Fruit fly (Drosophila melanogaster) whole organism, embryonic: ENCODE results near the gene lectin-37Db.
A peak's percentile ranks its signal among the peaks of the same experiment; 100 is the strongest.

Source experiments
- Atf6 ChIP-seq: fragments of 200-800 bp; sonication (Bioruptor generic); IDR thresholded peaks from 2 replicates; pipeline ENCODE4 v1.3.6; 2022; ENCODE audit warnings: missing biosample characterization, missing genetic modification characterization
- Awh ChIP-seq: fragments of 200-800 bp; sonication (Bioruptor generic); IDR thresholded peaks from 2 replicates; pipeline ENCODE4, ENCODE4 v1.3.6; 2022; ENCODE audit warnings: missing biosample characterization, missing genetic modification characterization
- Blimp-1 ChIP-seq: fragments of 200-800 bp; sonication (Bioruptor generic); optimal IDR thresholded peaks from 3 replicates; lab custom pipeline; 2018; ENCODE audit warnings: missing biosample characterization, missing genetic modification characterization, mild to moderate bottlenecking, moderate library complexity, missing genetic modification reagents
- CG10147 ChIP-seq: fragments of 200-800 bp; sonication (Bioruptor generic); optimal IDR thresholded peaks from 2 replicates; lab custom pipeline; 2019; ENCODE audit warnings: missing biosample characterization, mild to moderate bottlenecking, missing genetic modification characterization, moderate library complexity
- CG11723 ChIP-seq: fragments of 200-800 bp; sonication (Bioruptor generic); optimal IDR thresholded peaks from 2 replicates; lab custom pipeline; 2017; ENCODE audit warnings: missing biosample characterization, mild to moderate bottlenecking, missing genetic modification characterization
- CG12942 ChIP-seq: fragments of 200-800 bp; sonication (Bioruptor generic); optimal IDR thresholded peaks from 3 replicates; lab custom pipeline; 2016; ENCODE audit warnings: missing biosample characterization, missing genetic modification characterization
- CG13287 ChIP-seq: fragments of 200-800 bp; sonication (Bioruptor generic); IDR thresholded peaks from 2 replicates; pipeline ENCODE4 v1.3.6; 2022; ENCODE audit warnings: missing biosample characterization, missing genetic modification characterization; ENCODE audit not compliant: partially characterized antibody
- CG13624 ChIP-seq: fragments of 200-800 bp; sonication (Bioruptor generic); optimal IDR thresholded peaks from 2 replicates; lab custom pipeline; 2016; ENCODE audit warnings: missing biosample characterization, missing genetic modification characterization
- CG15269 ChIP-seq: fragments of 200-800 bp; sonication (Bioruptor generic); optimal IDR thresholded peaks from 2 replicates; lab custom pipeline; 2018; ENCODE audit warnings: missing biosample characterization, mild to moderate bottlenecking, missing genetic modification characterization, moderate library complexity
- CG18011 ChIP-seq: fragments of 200-800 bp; sonication (Bioruptor generic); optimal IDR thresholded peaks from 2 replicates; lab custom pipeline; 2017; ENCODE audit warnings: missing biosample characterization, missing genetic modification characterization, mild to moderate bottlenecking, moderate library complexity, missing genotype
- CG31388 ChIP-seq: fragments of 200-800 bp; sonication (Bioruptor generic); optimal IDR thresholded peaks from 2 replicates; lab custom pipeline; 2016; ENCODE audit warnings: missing biosample characterization, missing genetic modification characterization
- CG3407 ChIP-seq: fragments of 200-800 bp; sonication (Bioruptor generic); optimal IDR thresholded peaks from 2 replicates; lab custom pipeline; 2018; ENCODE audit warnings: missing biosample characterization, mild to moderate bottlenecking, missing genetic modification characterization
- CG6791 ChIP-seq: fragments of 200-800 bp; sonication (Bioruptor generic); IDR thresholded peaks from 3 replicates; pipeline ENCODE4 v1.3.6; 2022; ENCODE audit warnings: missing biosample characterization, missing genetic modification characterization; ENCODE audit not compliant: partially characterized antibody
- CG8478 ChIP-seq: fragments of >200 bp; optimal IDR thresholded peaks from 2 replicates; lab custom pipeline; 2018
- Dbx ChIP-seq: fragments of 200-800 bp; sonication (Bioruptor generic); IDR thresholded peaks from 3 replicates; pipeline ENCODE4 v1.3.6; 2022; ENCODE audit warnings: missing biosample characterization, missing genetic modification characterization
- Dip3 ChIP-seq: fragments of 200-800 bp; sonication (Bioruptor generic); optimal IDR thresholded peaks from 3 replicates; lab custom pipeline; 2016; ENCODE audit warnings: missing biosample characterization, missing genetic modification characterization
- GATAe ChIP-seq: fragments of 200-800 bp; sonication (Bioruptor generic); conservative IDR thresholded peaks from 2 replicates; pipeline ENCODE4 v1.3.6; 2022; ENCODE audit warnings: missing biosample characterization, missing genetic modification characterization
- HLH4C ChIP-seq: fragments of 200-800 bp; sonication (Bioruptor generic); IDR thresholded peaks from 3 replicates; pipeline ENCODE4 v1.3.6; 2022; ENCODE audit warnings: missing biosample characterization, missing genetic modification characterization; ENCODE audit not compliant: partially characterized antibody
- Hmx ChIP-seq: fragments of 200-800 bp; sonication (Bioruptor generic); optimal IDR thresholded peaks from 2 replicates; lab custom pipeline; 2016; ENCODE audit warnings: missing biosample characterization, missing genetic modification characterization
- Hr39 ChIP-seq: fragments of >200 bp; optimal IDR thresholded peaks from 2 replicates; lab custom pipeline; 2017
- Lim3 ChIP-seq: fragments of 200-800 bp; sonication (Bioruptor generic); IDR thresholded peaks from 2 replicates; pipeline ENCODE4 v1.3.6; 2022; ENCODE audit warnings: missing biosample characterization, missing genetic modification characterization
- Meics ChIP-seq: fragments of 200-800 bp; sonication (Bioruptor generic); optimal IDR thresholded peaks from 2 replicates; lab custom pipeline; 2017; ENCODE audit warnings: missing biosample characterization, mild to moderate bottlenecking, missing genetic modification characterization
- Nf-YA ChIP-seq: fragments of 200-800 bp; sonication (Bioruptor generic); IDR thresholded peaks from 2 replicates; pipeline ENCODE4 v1.3.6; 2022; ENCODE audit warnings: missing biosample characterization, missing genetic modification characterization
- PHDP ChIP-seq: fragments of 200-800 bp; sonication (Bioruptor generic); optimal IDR thresholded peaks from 3 replicates; lab custom pipeline; 2018; ENCODE audit warnings: missing biosample characterization, mild to moderate bottlenecking, missing genetic modification characterization, moderate library complexity
- Side ChIP-seq: fragments of 200-800 bp; sonication (Bioruptor generic); optimal IDR thresholded peaks from 2 replicates; lab custom pipeline; 2016; ENCODE audit warnings: missing biosample characterization, missing genetic modification characterization
- Xbp1 ChIP-seq: fragments of 200-800 bp; sonication (Bioruptor generic); optimal IDR thresholded peaks from 3 replicates; lab custom pipeline; 2016; ENCODE audit warnings: missing biosample characterization, mild to moderate bottlenecking, missing genetic modification characterization
- ase ChIP-seq: fragments of 200-800 bp; sonication (Bioruptor generic); IDR thresholded peaks from 3 replicates; pipeline ENCODE4 v1.3.6; 2022; ENCODE audit warnings: missing biosample characterization, missing genetic modification characterization
- bab2 ChIP-seq: fragments of 200-800 bp; sonication (Bioruptor generic); optimal IDR thresholded peaks from 2 replicates; lab custom pipeline; 2016; ENCODE audit warnings: missing biosample characterization, missing genetic modification characterization
- bcd ChIP-seq: fragments of 200-800 bp; sonication (Bioruptor generic); optimal IDR thresholded peaks from 2 replicates; lab custom pipeline; 2017; ENCODE audit warnings: missing biosample characterization, mild to moderate bottlenecking, missing genetic modification characterization
- cas ChIP-seq: fragments of 200-800 bp; sonication (Bioruptor generic); IDR thresholded peaks from 2 replicates; pipeline ENCODE4 v1.3.6; 2022; ENCODE audit warnings: missing biosample characterization, missing genetic modification characterization
- crc ChIP-seq: fragments of 200-800 bp; sonication (Bioruptor generic); optimal IDR thresholded peaks from 2 replicates; lab custom pipeline; 2016; ENCODE audit warnings: missing biosample characterization, missing genetic modification characterization
- da ChIP-seq: fragments of 200-800 bp; sonication (Bioruptor generic); optimal IDR thresholded peaks from 2 replicates; lab custom pipeline; 2016; ENCODE audit warnings: missing biosample characterization, missing genetic modification characterization
- ftz-f1 ChIP-seq: fragments of 200-800 bp; sonication (Bioruptor generic); optimal IDR thresholded peaks from 2 replicates; lab custom pipeline; 2016; ENCODE audit warnings: missing biosample characterization, missing genetic modification characterization
- gcm2 ChIP-seq: fragments of 200-800 bp; sonication (Bioruptor generic); optimal IDR thresholded peaks from 2 replicates; lab custom pipeline; 2016; ENCODE audit warnings: missing biosample characterization, missing genetic modification characterization
- gro ChIP-seq: fragments of 200-800 bp; sonication (Bioruptor generic); optimal IDR thresholded peaks from 2 replicates; lab custom pipeline; 2016; ENCODE audit warnings: missing biosample characterization, missing genetic modification characterization
- h ChIP-seq: fragments of >200 bp; optimal IDR thresholded peaks from 2 replicates; lab custom pipeline; 2017
- hbn ChIP-seq: fragments of 200-800 bp; sonication (Bioruptor generic); IDR thresholded peaks from 2 replicates; pipeline ENCODE4 v1.3.6; 2022; ENCODE audit warnings: missing biosample characterization, missing genetic modification characterization; ENCODE audit not compliant: partially characterized antibody
- jumu ChIP-seq: fragments of 200-800 bp; sonication (Bioruptor generic); optimal IDR thresholded peaks from 3 replicates; lab custom pipeline; 2016; ENCODE audit warnings: missing biosample characterization, missing genetic modification characterization
- lilli ChIP-seq: fragments of 200-800 bp; sonication (Bioruptor generic); optimal IDR thresholded peaks from 3 replicates; lab custom pipeline; 2016; ENCODE audit warnings: missing biosample characterization, missing genetic modification characterization
- nau ChIP-seq: fragments of 200-800 bp; sonication (Bioruptor generic); optimal IDR thresholded peaks from 3 replicates; lab custom pipeline; 2017; ENCODE audit warnings: missing biosample characterization, mild to moderate bottlenecking, missing genetic modification characterization, missing genetic modification reagents
- otp ChIP-seq: fragments of 200-800 bp; sonication (Bioruptor generic); IDR thresholded peaks from 3 replicates; pipeline ENCODE4, ENCODE4 v1.3.6; 2022; ENCODE audit warnings: missing biosample characterization, missing genetic modification characterization
- salm ChIP-seq: fragments of 200-800 bp; sonication (Bioruptor generic); optimal IDR thresholded peaks from 2 replicates; lab custom pipeline; 2018; ENCODE audit warnings: missing biosample characterization, mild to moderate bottlenecking, missing genetic modification characterization
- sens ChIP-seq: fragments of 200-800 bp; sonication (Bioruptor generic); peaks from one replicate; lab custom pipeline; 2016; ENCODE audit warnings: missing biosample characterization, missing genetic modification characterization
- shn ChIP-seq: fragments of 200-800 bp; sonication (Bioruptor generic); optimal IDR thresholded peaks from 3 replicates; lab custom pipeline; 2016; ENCODE audit warnings: missing biosample characterization, missing genetic modification characterization
- sim ChIP-seq: fragments of 200-800 bp; sonication (Bioruptor generic); IDR thresholded peaks from 2 replicates; pipeline ENCODE4 v1.3.6; 2022; ENCODE audit warnings: missing biosample characterization, missing genetic modification characterization
- sr ChIP-seq: fragments of 200-800 bp; sonication (Bioruptor generic); IDR thresholded peaks from 3 replicates; pipeline ENCODE4 v1.3.6; 2022; ENCODE audit warnings: missing biosample characterization, missing genetic modification characterization
- tap ChIP-seq: fragments of 200-800 bp; optimal IDR thresholded peaks from 3 replicates; lab custom pipeline; 2019; ENCODE audit warnings: missing biosample characterization, mild to moderate bottlenecking, missing genetic modification characterization, moderate library complexity
- tin ChIP-seq: fragments of 200-800 bp; sonication (Bioruptor generic); optimal IDR thresholded peaks from 3 replicates; lab custom pipeline; 2016; ENCODE audit warnings: missing biosample characterization, missing genetic modification characterization
- trem ChIP-seq: fragments of 200-800 bp; optimal IDR thresholded peaks from 3 replicates; lab custom pipeline; 2019; ENCODE audit warnings: missing biosample characterization, mild to moderate bottlenecking, missing genetic modification characterization, moderate library complexity
- z ChIP-seq: fragments of 200-800 bp; sonication (Bioruptor generic); IDR thresholded peaks from 3 replicates; pipeline ENCODE4 v1.3.6; 2022; ENCODE audit warnings: missing biosample characterization, missing genetic modification characterization

lectin-37Db gene

DNA sequence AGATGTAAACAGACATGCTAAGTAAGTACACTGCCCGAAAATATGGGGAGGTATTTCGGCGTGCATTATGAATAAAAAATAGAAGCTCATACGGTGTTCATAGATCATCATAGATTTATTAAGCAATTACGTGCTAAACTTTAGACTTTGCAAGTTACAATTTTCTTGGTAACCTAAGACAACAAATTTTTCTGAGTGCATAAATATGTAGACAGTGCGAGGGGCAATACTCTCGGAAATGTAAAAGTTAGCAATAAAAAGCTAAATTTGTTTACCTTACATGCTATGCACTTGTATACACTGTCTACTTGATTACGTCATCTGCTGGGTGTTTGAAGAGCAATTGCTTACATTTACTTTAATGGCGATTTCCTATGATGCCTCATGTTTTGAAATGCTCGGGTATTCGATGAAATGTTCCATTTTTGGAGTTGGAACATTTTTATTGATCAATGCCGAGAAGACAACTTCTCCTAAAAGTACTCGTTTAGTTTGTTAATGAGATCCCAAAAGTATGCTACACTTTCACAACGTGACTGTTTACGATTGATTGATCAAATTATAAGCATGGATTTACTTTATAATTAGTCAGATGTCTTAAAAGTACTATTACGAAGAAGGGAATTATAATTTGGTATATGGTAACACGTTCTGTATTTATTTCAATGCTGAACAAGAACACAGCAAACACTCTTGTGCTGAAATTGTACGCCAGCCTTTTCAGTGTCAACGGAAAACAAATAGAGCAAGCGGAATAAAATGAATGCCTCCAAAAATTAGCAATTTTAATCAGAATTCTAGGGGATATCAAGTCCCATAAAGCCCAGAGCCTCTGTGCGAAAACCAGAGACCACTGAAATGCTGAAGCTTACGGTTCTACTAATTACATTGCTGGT lies 2.0 kb upstream of the lectin-37Db start, which contains the start of gene Lectin-galC1 (continued):
- TF ChIP-seq hbn (no peak), gcm2 (GFP tag; lab: Kevin White, UChicago) (peak; percentile 84), tap (tag; lab: Kevin White, UChicago) (peak; percentile 84), otp (GFP tag; lab: Robert Waterston, UW) (peak; percentile 86), CG8478 (lab: Kevin White, UChicago) (no peak), ase (GFP tag; lab: Robert Waterston, UW) (no peak; the same call in 1 of the 3 replicates), jumu (GFP tag; lab: Kevin White, UChicago) (peak; percentile 88), GATAe (no peak), Dbx (GFP tag; lab: Robert Waterston, UW) (peak; percentile 66; the same call in 1 of the 3 replicates), CG18011 (GFP tag; lab: Kevin White, UChicago) (peak; percentile 45), z (GFP tag; lab: Robert Waterston, UW) (peak; percentile 33; the same call in 1 of the 3 replicates), bcd (peak; percentile 81), CG10147 (GFP tag; lab: Kevin White, UChicago) (peak; percentile 80), Dip3 (GFP tag; lab: Kevin White, UChicago) (peak; percentile 40), Xbp1 (GFP tag; lab: Kevin White, UChicago) (peak; percentile 91), Awh (GFP tag; lab: Robert Waterston, UW) (peak; percentile 92), CG6791 (GFP tag; lab: Robert Waterston, UW) (no peak), Meics (peak; percentile 76), CG3407 (GFP tag; lab: Kevin White, UChicago) (peak; percentile 87), da (peak; percentile 70), CG13287 (no peak), lilli (GFP tag; lab: Kevin White, UChicago) (peak; percentile 80), CG31388 (peak; percentile 85), nau (GFP tag; lab: Kevin White, UChicago) (peak; percentile 74), Atf6 (peak; percentile 87), ftz-f1 (GFP tag; lab: Kevin White, UChicago) (no peak), Blimp-1 (GFP tag; lab: Kevin White, UChicago) (peak; percentile 87), CG12942 (GFP tag; lab: Kevin White, UChicago) (peak; percentile 82), Side (GFP tag; lab: Kevin White, UChicago) (peak; percentile 87), tin (peak; percentile 83), shn (GFP tag; lab: Kevin White, UChicago) (peak; percentile 84), bab2 (GFP tag; lab: Kevin White, UChicago) (peak; percentile 86), Nf-YA (GFP tag; lab: Robert Waterston, UW) (peak; percentile 46), sim (GFP tag; lab: Robert Waterston, UW) (peak; percentile 79), trem (tag; lab: Kevin White, UChicago) (peak; percentile 81), sr (GFP tag; lab: Robert Waterston, UW) (peak; percentile 79), gro (peak; percentile 41), HLH4C (no peak), sens (GFP tag; lab: Kevin White, UChicago) (peak; percentile 99), cas (0 out of 2 replicates have a peak, but pooled peaks have one; percentile 16), CG15269 (peak; percentile 90), PHDP (tag; lab: Kevin White, UChicago) (peak; percentile 88), crc (GFP tag; lab: Kevin White, UChicago) (peak; percentile 72), Lim3 (peak; percentile 59; the same call in 1 of the 2 replicates), h (lab: Kevin White, UChicago) (no peak), salm (tag; lab: Kevin White, UChicago) (peak; percentile 88), Hmx (no peak), CG11723 (peak; percentile 77), Hr39 (lab: Kevin White, UChicago) (no peak), CG13624 (peak; percentile 82)
